Fruit fly (Drosophila melanogaster) Kc167 (cell line): Measurements from ENCODE around the gene Dhc1.

Experiments used
- Sin3A ChIP-seq: fragments of >200 bp; optimal IDR thresholded peaks from 2 replicates; lab custom pipeline; 2018; ENCODE audit warnings: missing external identifiers
- h ChIP-seq: fragments of >200 bp; optimal IDR thresholded peaks from 3 replicates; lab custom pipeline; 2018; ENCODE audit warnings: missing external identifiers
- insv ChIP-seq: fragments of >200 bp; optimal IDR thresholded peaks from 3 replicates; lab custom pipeline; 2018; ENCODE audit warnings: missing external identifiers
- psq ChIP-seq: fragments of >200 bp; optimal IDR thresholded peaks from 2 replicates; lab custom pipeline; 2017; ENCODE audit warnings: missing external identifiers

DNA sequence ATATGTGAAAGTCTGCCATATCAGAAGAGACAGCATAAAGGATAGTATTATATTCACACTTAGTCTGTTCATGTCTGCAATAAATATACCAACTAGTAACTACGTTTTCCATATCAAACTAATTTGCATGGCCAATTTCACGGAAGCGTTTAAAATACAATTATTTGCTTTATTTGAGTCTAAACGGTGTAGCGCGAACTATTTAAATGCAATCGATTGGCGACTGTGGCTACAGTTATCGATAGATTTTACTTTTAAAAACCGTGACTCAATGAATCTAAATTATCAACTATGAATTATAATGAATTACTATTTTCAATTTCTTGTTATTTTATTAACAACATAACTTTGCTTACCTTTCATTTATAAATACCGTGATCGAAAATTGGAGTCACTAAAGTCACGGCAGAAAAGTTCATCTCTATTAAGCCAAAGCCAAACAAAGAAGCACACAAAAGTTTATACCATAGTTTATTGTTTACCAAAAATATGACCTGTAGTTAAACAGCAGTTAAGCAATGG lies 47.5 kb downstream of the Dhc1 start, which contains the start of the genes CG9427 and CG8319:
- TF ChIP-seq h (lab: Kevin White, UChicago) = no peak
- no peak for TF ChIP-seq Sin3A
- TF ChIP-seq insv (lab: Kevin White, UChicago) = no peak
- no peak for TF ChIP-seq psq (lab: Kevin White, UChicago)
